Worm (Caenorhabditis elegans): ENCODE data around the gene F58A6.9.

DNA sequence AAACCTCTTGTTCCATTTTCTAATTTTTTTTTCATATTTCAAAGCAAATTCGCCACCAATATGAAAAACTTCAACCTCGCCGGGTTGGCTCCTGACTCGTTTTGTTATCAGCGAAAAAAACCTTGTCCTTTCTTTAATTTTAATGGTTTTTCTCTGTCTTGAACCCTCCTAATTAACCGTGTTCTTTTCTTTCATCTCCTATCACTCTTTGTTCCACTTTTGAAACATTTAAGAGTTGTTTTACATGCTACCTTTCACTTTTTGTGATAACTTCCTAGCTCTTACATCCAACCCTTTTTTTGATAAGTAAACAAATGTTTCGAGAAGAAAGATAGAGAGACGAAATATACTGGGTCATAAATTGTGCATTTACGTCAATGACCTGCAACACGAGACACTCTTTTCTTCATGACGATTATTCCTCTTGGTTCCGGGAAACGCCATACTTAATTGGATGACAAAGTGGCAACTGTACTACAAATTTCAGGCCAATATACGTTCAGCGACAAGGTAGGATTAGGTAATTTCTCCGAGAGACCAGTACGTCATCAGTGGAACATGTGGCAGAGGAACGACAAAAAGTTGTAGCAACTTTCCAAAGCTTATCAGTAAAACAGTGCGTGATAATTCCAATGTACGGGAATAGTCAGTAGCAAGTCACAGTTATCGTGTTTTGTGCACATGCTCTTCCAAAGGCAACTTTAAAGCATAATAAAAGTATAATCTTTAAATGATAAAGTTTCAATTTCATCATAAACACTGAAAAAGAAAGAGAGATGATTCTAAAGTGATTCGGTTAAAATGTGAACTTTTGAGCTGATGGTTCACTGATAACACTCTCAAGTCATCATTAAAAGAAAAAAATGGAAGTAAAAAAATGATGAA lies 26.2 kb upstream of the F58A6.9 start:
- TF ChIP-seq gei-8 (GFP tag; optimal IDR thresholded peaks at IDR 0.05) (no peak), mdt-29 (GFP tag; IDR thresholded peaks at IDR 0.05) (no peak), snpc-4 (tag; optimal IDR thresholded peaks at IDR 0.05) (no peak), R02D3.7 (tag; optimal IDR thresholded peaks at IDR 0.05) (no peak), lir-3 (tag; optimal IDR thresholded peaks at IDR 0.05) (no peak), ceh-62 (tag; optimal IDR thresholded peaks at IDR 0.05) (no peak), mep-1 (tag; optimal IDR thresholded peaks at IDR 0.05) (no peak), Y75B8A.6 (GFP tag; IDR thresholded peaks at IDR 0.05) (no peak), aly-2 (tag; optimal IDR thresholded peaks at IDR 0.05) (no peak), lsy-2 (tag; optimal IDR thresholded peaks at IDR 0.05) (no peak)
